Worm (Caenorhabditis elegans) whole organism, L2 larva: Measurements from ENCODE around the gene M7.12.

Experiments used
- C34F6.9 ChIP-seq: fragments of 150-350 bp; optimal IDR thresholded peaks from 2 replicates; lab custom pipeline; 2014; ENCODE audit warnings: missing biosample characterization, missing genetic modification characterization
- F13H6.1 ChIP-seq: sonication (generic microtip); optimal IDR thresholded peaks from 2 replicates; lab custom pipeline; 2016; ENCODE audit warnings: missing genetic modification characterization, missing compliant biosample characterization
- R02D3.7 ChIP-seq: fragments of 150-350 bp; optimal IDR thresholded peaks from 2 replicates; lab custom pipeline; 2014; ENCODE audit warnings: missing biosample characterization, missing genetic modification characterization
- Y55F3AM.14 ChIP-seq: fragments of 200-800 bp; sonication (Bioruptor generic); optimal IDR thresholded peaks from 2 replicates; lab custom pipeline; 2018; ENCODE audit warnings: mild to moderate bottlenecking, missing genetic modification characterization, missing compliant biosample characterization
- alr-1 ChIP-seq: fragments of 150-350 bp; optimal IDR thresholded peaks from 2 replicates; lab custom pipeline; 2014; ENCODE audit warnings: missing biosample characterization, missing genetic modification characterization
- aly-2 ChIP-seq: fragments of 150-350 bp; optimal IDR thresholded peaks from 2 replicates; lab custom pipeline; 2014; ENCODE audit warnings: missing biosample characterization, missing genetic modification characterization
- ama-1 ChIP-seq: fragments of 150-350 bp; optimal IDR thresholded peaks from 2 replicates; lab custom pipeline; 2018; ENCODE audit warnings: inconsistent platforms
- blmp-1 ChIP-seq: sonication (generic microtip); optimal IDR thresholded peaks from 2 replicates; lab custom pipeline; 2017; ENCODE audit warnings: missing genetic modification characterization, mild to moderate bottlenecking, missing compliant biosample characterization, antibody characterized with exemption, moderate library complexity; ENCODE audit not compliant: insufficient read depth
- ceh-16 ChIP-seq: fragments of 150-350 bp; optimal IDR thresholded peaks from 2 replicates; lab custom pipeline; 2014; ENCODE audit warnings: missing biosample characterization, missing genetic modification characterization
- ceh-82 ChIP-seq: fragments of 150-350 bp; optimal IDR thresholded peaks from 2 replicates; lab custom pipeline; 2014; ENCODE audit warnings: missing biosample characterization, missing genetic modification characterization
- dmd-4 ChIP-seq: sonication (generic microtip); optimal IDR thresholded peaks from 2 replicates; lab custom pipeline; 2017; ENCODE audit warnings: missing biosample characterization, missing genetic modification characterization
- egl-27 ChIP-seq: sonication (generic microtip); optimal IDR thresholded peaks from 3 replicates; lab custom pipeline; 2017; ENCODE audit warnings: missing biosample characterization, missing genetic modification reagents, missing genetic modification characterization
- elt-1 ChIP-seq: fragments of 150-350 bp; optimal IDR thresholded peaks from 2 replicates; lab custom pipeline; 2014; ENCODE audit warnings: missing biosample characterization, missing genetic modification characterization
- fos-1 ChIP-seq: fragments of 150-350 bp; optimal IDR thresholded peaks from 2 replicates; lab custom pipeline; 2014; ENCODE audit warnings: missing biosample characterization, missing genetic modification characterization
- gmeb-1 ChIP-seq: fragments of 150-350 bp; optimal IDR thresholded peaks from 2 replicates; lab custom pipeline; 2014; ENCODE audit warnings: missing biosample characterization, missing genetic modification characterization
- lin-11 ChIP-seq: fragments of 150-350 bp; sonication (generic microtip); optimal IDR thresholded peaks from 2 replicates; lab custom pipeline; 2014; ENCODE audit warnings: missing biosample characterization, missing genetic modification characterization, inconsistent platforms, mixed read lengths
- lin-13 ChIP-seq: fragments of 150-350 bp; optimal IDR thresholded peaks from 2 replicates; lab custom pipeline; 2014; ENCODE audit warnings: missing biosample characterization, missing genetic modification reagents, missing genetic modification characterization
- lsy-2 ChIP-seq, 2 experiments: fragments of 150-350 bp in 1 of 2; sonication (generic microtip) in 1 of 2; optimal IDR thresholded peaks; 2 replicates each; lab custom pipeline; 2014 to 2017; ENCODE audit warnings: missing biosample characterization in 2 of 2, missing genetic modification characterization in 2 of 2
- mab-5 ChIP-seq: fragments of 150-350 bp; optimal IDR thresholded peaks from 2 replicates; lab custom pipeline; 2014; ENCODE audit warnings: missing biosample characterization, missing genetic modification characterization
- mbf-1 ChIP-seq: sonication (generic microtip); optimal IDR thresholded peaks from 2 replicates; lab custom pipeline; 2017; ENCODE audit warnings: missing biosample characterization, missing genetic modification characterization
- mdl-1 ChIP-seq, 2 experiments: fragments of 150-350 bp in 1 of 2; sonication (generic microtip) in 1 of 2; optimal IDR thresholded peaks; 2 replicates each; lab custom pipeline; 2017; ENCODE audit warnings: missing biosample characterization in 2 of 2, missing genetic modification characterization in 2 of 2
- nhr-12 ChIP-seq: fragments of 150-350 bp; optimal IDR thresholded peaks from 2 replicates; lab custom pipeline; 2014; ENCODE audit warnings: missing biosample characterization, missing genetic modification characterization
- nhr-129 ChIP-seq: fragments of 150-350 bp; optimal IDR thresholded peaks from 2 replicates; lab custom pipeline; 2014; ENCODE audit warnings: missing biosample characterization, missing genetic modification characterization
- nhr-21 ChIP-seq: fragments of 150-350 bp; optimal IDR thresholded peaks from 2 replicates; lab custom pipeline; 2014; ENCODE audit warnings: missing biosample characterization, missing genetic modification characterization
- nhr-23 ChIP-seq: fragments of 150-350 bp; optimal IDR thresholded peaks from 2 replicates; lab custom pipeline; 2014; ENCODE audit warnings: missing biosample characterization, missing genetic modification reagents, missing genetic modification characterization
- nhr-25 ChIP-seq: fragments of 150-350 bp; sonication (generic microtip); optimal IDR thresholded peaks from 3 replicates; lab custom pipeline; 2014; ENCODE audit warnings: missing biosample characterization, missing genetic modification characterization
- nhr-6 ChIP-seq: fragments of 150-350 bp; optimal IDR thresholded peaks from 2 replicates; lab custom pipeline; 2014; ENCODE audit warnings: missing biosample characterization, missing genetic modification characterization
- nhr-77 ChIP-seq: fragments of 150-350 bp; optimal IDR thresholded peaks from 2 replicates; lab custom pipeline; 2014; ENCODE audit warnings: missing biosample characterization, missing genetic modification characterization
- peb-1 ChIP-seq: fragments of 150-350 bp; optimal IDR thresholded peaks from 2 replicates; lab custom pipeline; 2014; ENCODE audit warnings: missing biosample characterization, missing genetic modification characterization
- sem-4 ChIP-seq: fragments of 150-350 bp; optimal IDR thresholded peaks from 2 replicates; lab custom pipeline; 2014; ENCODE audit warnings: missing biosample characterization, missing genetic modification reagents, missing genetic modification characterization
- skn-1 ChIP-seq: sonication (generic microtip); optimal IDR thresholded peaks from 2 replicates; lab custom pipeline; 2017; ENCODE audit warnings: missing biosample characterization, missing genetic modification characterization
- sma-3 ChIP-seq: sonication (generic microtip); optimal IDR thresholded peaks from 2 replicates; lab custom pipeline; 2016; ENCODE audit warnings: missing genetic modification reagents, missing genetic modification characterization, missing compliant biosample characterization
- sma-9 ChIP-seq, 2 experiments: fragments of 150-350 bp in 1 of 2; sonication (generic microtip) in 1 of 2; optimal IDR thresholded peaks; 2 replicates each; lab custom pipeline; 2014 to 2016; ENCODE audit warnings: missing genetic modification characterization in 2 of 2, mild to moderate bottlenecking in 1 of 2, missing biosample characterization in 1 of 2, missing compliant biosample characterization in 1 of 2, missing genetic modification reagents in 1 of 2, moderate library complexity in 1 of 2
- snpc-4 ChIP-seq: fragments of 150-350 bp; optimal IDR thresholded peaks from 2 replicates; lab custom pipeline; 2014; ENCODE audit warnings: missing biosample characterization, missing genetic modification characterization
- unc-39 ChIP-seq: fragments of 150-350 bp; optimal IDR thresholded peaks from 2 replicates; lab custom pipeline; 2014; ENCODE audit warnings: missing biosample characterization, missing genetic modification characterization
- unc-55 ChIP-seq: fragments of 150-350 bp; sonication (generic microtip); optimal IDR thresholded peaks from 3 replicates; lab custom pipeline; 2014; ENCODE audit warnings: missing biosample characterization, missing genetic modification reagents, missing genetic modification characterization
- unc-62 ChIP-seq: fragments of 150-350 bp; optimal IDR thresholded peaks from 2 replicates; lab custom pipeline; 2014; ENCODE audit warnings: missing biosample characterization, missing genetic modification reagents, missing genetic modification characterization
- zag-1 ChIP-seq: fragments of 150-350 bp; optimal IDR thresholded peaks from 2 replicates; lab custom pipeline; 2014; ENCODE audit warnings: missing biosample characterization, missing genetic modification characterization
- ztf-1 ChIP-seq: fragments of 200-800 bp; sonication (Bioruptor generic); conservative IDR thresholded peaks from 2 replicates; pipeline ENCODE4 v1.3.6; 2022; ENCODE audit warnings: missing genetic modification characterization, missing compliant biosample characterization
- ztf-11 ChIP-seq: sonication (generic microtip); optimal IDR thresholded peaks from 2 replicates; lab custom pipeline; 2017; ENCODE audit warnings: missing biosample characterization, missing genetic modification characterization
- ztf-4 ChIP-seq: fragments of 150-350 bp; optimal IDR thresholded peaks from 2 replicates; lab custom pipeline; 2014; ENCODE audit warnings: missing biosample characterization, missing genetic modification characterization

M7.12 gene

ce11 chrIV:11067003-11067402 lies 30.8 kb downstream of the M7.12 start, which contains the start of gene ttr-17:
TSS of gene ttr-17 (minus strand) at chrIV:11067026.
- TF ChIP-seq nhr-21 (no peak), lin-11 (tag; lab: Kevin White, UChicago) (no peak), F13H6.1 (tag; lab: Kevin White, UChicago) (peak; percentile 54), Y55F3AM.14 (GFP tag; lab: Kevin White, UChicago) (no peak), ama-1 (lab: Kevin White, UChicago) (peak; percentile 54), sma-9 (GFP tag; optimal IDR thresholded peaks at IDR 0.05; lab: Kevin White, UChicago) (peak; percentile 50), sma-9 (tag; optimal IDR thresholded peaks at IDR 0.05; lab: Kevin White, UChicago) (no peak), C34F6.9 (tag; lab: Kevin White, UChicago) (peak; percentile 7), lsy-2 (tag; optimal IDR thresholded peaks at IDR 0.05; lab: Kevin White, UChicago) (peak in 1 of 2 experiments; percentile 43), nhr-129 (tag; lab: Kevin White, UChicago) (no peak), egl-27 (tag; lab: Kevin White, UChicago) (no peak), sma-3 (GFP tag; lab: Kevin White, UChicago) (no peak)

- TF ChIP-seq blmp-1 (no peak), ceh-16 (no peak), nhr-77 (tag; lab: Kevin White, UChicago) (no peak), lin-13 (GFP tag; lab: Kevin White, UChicago) (no peak), C34F6.9 (tag; lab: Kevin White, UChicago) (peak; percentile 20), peb-1 (tag; lab: Kevin White, UChicago) (no peak), aly-2 (tag; lab: Kevin White, UChicago) (no peak), skn-1 (no peak), sma-9 (GFP tag; optimal IDR thresholded peaks at IDR 0.05; lab: Kevin White, UChicago) (peak; percentile 32), sma-9 (tag; optimal IDR thresholded peaks at IDR 0.05; lab: Kevin White, UChicago) (no peak), ztf-1 (GFP tag; lab: Robert Waterston, UW) (no peak), lin-11 (tag; lab: Kevin White, UChicago) (no peak), unc-55 (GFP tag; lab: Kevin White, UChicago) (no peak), ceh-82 (no peak), unc-62 (GFP tag; lab: Kevin White, UChicago) (no peak), fos-1 (tag; lab: Kevin White, UChicago) (no peak), elt-1 (tag; lab: Kevin White, UChicago) (no peak), lsy-2 (tag; optimal IDR thresholded peaks at IDR 0.05; lab: Kevin White, UChicago) (peak in 1 of 2 experiments; percentile 49), egl-27 (tag; lab: Kevin White, UChicago) (no peak), nhr-129 (tag; lab: Kevin White, UChicago) (peak; percentile 64), mbf-1 (no peak), zag-1 (no peak), nhr-23 (tag; lab: Kevin White, UChicago) (no peak), Y55F3AM.14 (GFP tag; lab: Kevin White, UChicago) (no peak), snpc-4 (tag; lab: Kevin White, UChicago) (no peak), ama-1 (lab: Kevin White, UChicago) (peak; percentile 86), F13H6.1 (tag; lab: Kevin White, UChicago) (peak; percentile 20), nhr-25 (no peak), nhr-12 (no peak), nhr-6 (tag; lab: Kevin White, UChicago) (no peak), unc-39 (tag; lab: Kevin White, UChicago) (no peak), mab-5 (tag; lab: Kevin White, UChicago) (no peak), mdl-1 (tag; optimal IDR thresholded peaks at IDR 0.05; lab: Kevin White, UChicago) (no peak), gmeb-1 (tag; lab: Kevin White, UChicago) (no peak), ztf-11 (tag; lab: Kevin White, UChicago) (no peak), ztf-4 (no peak), dmd-4 (tag; lab: Kevin White, UChicago) (no peak), nhr-21 (no peak), sem-4 (tag; lab: Kevin White, UChicago) (no peak), alr-1 (no peak), R02D3.7 (no peak)
- TF ChIP-seq, all 48 proteins: peak for 6
Observed at ce11 chrIV:11063962-11064361, 33.8 kb downstream of the M7.12 start, which contains the start of gene ttr-16. TSS of gene ttr-16 (minus strand) at chrIV:11064137.
